Worm (Caenorhabditis elegans): ENCODE measurements around the gene K12H6.5.

DNA sequence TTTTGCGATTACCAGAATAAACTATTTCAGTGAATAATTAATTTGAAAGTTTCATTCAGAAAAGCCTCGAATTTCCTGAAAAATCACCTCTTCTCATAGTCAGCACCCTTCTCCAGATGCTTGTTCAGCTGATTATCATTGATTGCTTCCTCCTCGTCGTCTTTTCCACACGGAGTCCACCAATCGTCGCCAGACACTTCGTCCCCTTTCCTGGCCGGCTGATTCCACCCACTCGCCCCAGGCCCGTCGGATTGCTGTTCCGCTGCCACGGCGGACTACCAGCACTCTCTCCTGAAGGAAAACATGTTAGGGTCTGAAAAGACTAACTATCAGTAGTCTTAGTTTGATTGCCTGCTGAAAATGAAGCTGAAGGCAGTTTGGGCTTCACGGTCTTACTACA is 45.2 kb downstream of the K12H6.5 start:
- TF ChIP-seq aly-2 (tag; optimal IDR thresholded peaks at IDR 0.05) (no peak), elt-3 (tag; optimal IDR thresholded peaks at IDR 0.05) (no peak), nhr-25 (tag; optimal IDR thresholded peaks at IDR 0.05) (no peak), unc-62 (GFP tag; optimal IDR thresholded peaks at IDR 0.05) (no peak), snpc-4 (tag; optimal IDR thresholded peaks at IDR 0.05) (no peak), ztf-1 (GFP tag; conservative IDR thresholded peaks at IDR 0.05) (no peak), nhr-237 (tag; optimal IDR thresholded peaks at IDR 0.05) (no peak), lin-13 (GFP tag; optimal IDR thresholded peaks at IDR 0.05) (no peak), unc-39 (tag; optimal IDR thresholded peaks at IDR 0.05) (no peak)

All from whole organism, L2 larva.